Fruit fly (Drosophila melanogaster): Measurements from ENCODE around the gene CG3734.

Gene CG3734

dm6 chr3R:19403096-19403515 is 15.4 kb downstream of the CG3734 start, which contains the start of the genes Ino80 and Aptx:
TSS of gene Ino80 (minus strand) at chr3R:19403153.
TSS of gene Aptx (plus strand) at chr3R:19403455.
- TF ChIP-seq CTCF (GFP tag; optimal IDR thresholded peaks at IDR 0.05) (peak; percentile 58), ken (GFP tag; IDR thresholded peaks at IDR 0.05) (peak; percentile 93), pnt (GFP tag; optimal IDR thresholded peaks at IDR 0.05) (peak; percentile 92), CG2712 (tag; optimal IDR thresholded peaks at IDR 0.05) (peak; percentile 94), hb (GFP tag; IDR thresholded peaks at IDR 0.05; ENCODE audit: partially characterized antibody) (peak; percentile 90), cas (GFP tag; IDR thresholded peaks at IDR 0.05) (peak; percentile 86), CG15514 (GFP tag; optimal IDR thresholded peaks at IDR 0.05) (peak; percentile 97), CG7839 (tag; optimal IDR thresholded peaks at IDR 0.05) (peak; percentile 94), CrebB (tag; optimal IDR thresholded peaks at IDR 0.05) (peak; percentile 82), CG18262 (tag; optimal IDR thresholded peaks at IDR 0.05) (peak; percentile 93), ind (GFP tag; optimal IDR thresholded peaks at IDR 0.05) (peak; percentile 95), CG4360 (GFP tag; IDR thresholded peaks at IDR 0.05) (peak; percentile 69; the same call in 1 of the 2 replicates), CG9727 (GFP tag; optimal IDR thresholded peaks at IDR 0.05) (peak; percentile 94), CG2199 (GFP tag; IDR thresholded peaks at IDR 0.05) (peak; percentile 71; the same call in 2 of the 3 replicates), Gsc (GFP tag; IDR thresholded peaks at IDR 0.05) (peak; percentile 75), CG3281 (GFP tag; optimal IDR thresholded peaks at IDR 0.05) (peak; percentile 92), so (GFP tag; IDR thresholded peaks at IDR 0.05) (peak; percentile 81; the same call in 2 of the 3 replicates), jumu (GFP tag; optimal IDR thresholded peaks at IDR 0.05) (peak; percentile 95), yki (optimal IDR thresholded peaks at IDR 0.05) (no peak), CG17829 (tag; optimal IDR thresholded peaks at IDR 0.05) (peak; percentile 95), ash1 (GFP tag; optimal IDR thresholded peaks at IDR 0.05) (peak; percentile 50), maf-S (GFP tag; optimal IDR thresholded peaks at IDR 0.05) (peak; percentile 91), HLH4C (GFP tag; IDR thresholded peaks at IDR 0.05; ENCODE audit: partially characterized antibody) (peak; percentile 88), ro (GFP tag; IDR thresholded peaks at IDR 0.05) (peak; percentile 88), CG16813 (GFP tag; IDR thresholded peaks at IDR 0.05; ENCODE audit: partially characterized antibody) (peak; percentile 97), CG3838 (GFP tag; optimal IDR thresholded peaks at IDR 0.05) (peak; percentile 87), CG8924 (tag; optimal IDR thresholded peaks at IDR 0.05) (peak; percentile 93), Pdp1 (GFP tag; optimal IDR thresholded peaks at IDR 0.05) (peak; percentile 91 to 92), pfk (GFP tag; optimal IDR thresholded peaks at IDR 0.05) (peak; percentile 12), CG6683 (GFP tag; optimal IDR thresholded peaks at IDR 0.05) (no peak), Adf1 (GFP tag; IDR thresholded peaks at IDR 0.05) (peak; percentile 71), CG17568 (GFP tag; optimal IDR thresholded peaks at IDR 0.05) (no peak), Atf6 (GFP tag; IDR thresholded peaks at IDR 0.05) (peak; percentile 93), slp2 (GFP tag; optimal IDR thresholded peaks at IDR 0.05) (peak; percentile 92), CG1832 (GFP tag; optimal IDR thresholded peaks at IDR 0.05) (no peak), Taf1 (GFP tag; IDR thresholded peaks at IDR 0.05) (peak; percentile 86), PHDP (tag; optimal IDR thresholded peaks at IDR 0.05) (no peak), Med (GFP tag) (peak; percentile 98), HHEX (GFP tag; optimal IDR thresholded peaks at IDR 0.05) (peak; percentile 81), lov (optimal IDR thresholded peaks at IDR 0.05) (no peak), lov (GFP tag; IDR thresholded peaks at IDR 0.05) (peak; percentile 87), CG11398 (GFP tag; optimal IDR thresholded peaks at IDR 0.05) (peak; percentile 83), HLH3B (GFP tag; IDR thresholded peaks at IDR 0.05) (peak; percentile 94), CG12071 (GFP tag; optimal IDR thresholded peaks at IDR 0.05) (peak; percentile 67), ranshi (GFP tag; IDR thresholded peaks at IDR 0.05) (peak; percentile 93), zfh2 (GFP tag; optimal IDR thresholded peaks at IDR 0.05) (peak; percentile 96), nerfin-1 (tag; optimal IDR thresholded peaks at IDR 0.05) (no peak), CG17328 (GFP tag; IDR thresholded peaks at IDR 0.05) (peak; percentile 94), Gug (GFP tag; IDR thresholded peaks at IDR 0.05) (peak; percentile 90), Kr (GFP tag; optimal IDR thresholded peaks at IDR 0.05) (no peak), CG10267 (tag; optimal IDR thresholded peaks at IDR 0.05) (peak; percentile 99), ssp (GFP tag; IDR thresholded peaks at IDR 0.05) (peak; percentile 88)
